Fruit fly (Drosophila melanogaster) whole organism, embryonic: ENCODE measurements around the gene BuGZ.
A peak's percentile ranks its signal among the peaks of the same experiment; 100 is the strongest.

Experiments
- Atf-2 ChIP-seq: fragments of 200-800 bp; sonication (Bioruptor generic); optimal IDR thresholded peaks from 2 replicates; lab custom pipeline; 2016; ENCODE audit warnings: missing biosample characterization, missing genetic modification characterization
- Bdp1 ChIP-seq: fragments of 200-800 bp; sonication (Bioruptor generic); optimal IDR thresholded peaks from 3 replicates; lab custom pipeline; 2016; ENCODE audit warnings: missing biosample characterization, missing genetic modification characterization
- BtbVII ChIP-seq: fragments of 200-800 bp; sonication (Bioruptor generic); optimal IDR thresholded peaks from 3 replicates; lab custom pipeline; 2017; ENCODE audit warnings: missing biosample characterization, mild to moderate bottlenecking, missing genetic modification characterization
- CG10654 ChIP-seq: fragments of 200-800 bp; sonication (Bioruptor generic); optimal IDR thresholded peaks from 2 replicates; lab custom pipeline; 2016; ENCODE audit warnings: missing biosample characterization, missing genetic modification characterization
- CG12299 ChIP-seq: fragments of 200-800 bp; sonication (Bioruptor generic); optimal IDR thresholded peaks from 2 replicates; lab custom pipeline; 2018; ENCODE audit warnings: missing biosample characterization, mild to moderate bottlenecking, missing genetic modification characterization
- CG15479 ChIP-seq: fragments of 200-800 bp; sonication (Bioruptor generic); optimal IDR thresholded peaks from 3 replicates; lab custom pipeline; 2019; ENCODE audit warnings: missing biosample characterization, mild to moderate bottlenecking, missing genetic modification characterization, moderate library complexity
- CG17385 ChIP-seq: fragments of 200-800 bp; sonication (Bioruptor generic); optimal IDR thresholded peaks from 3 replicates; lab custom pipeline; 2018; ENCODE audit warnings: missing biosample characterization, mild to moderate bottlenecking, missing genetic modification characterization
- CG1792 ChIP-seq: fragments of 200-800 bp; sonication (Bioruptor generic); optimal IDR thresholded peaks from 2 replicates; lab custom pipeline; 2016; ENCODE audit warnings: missing biosample characterization, missing genetic modification characterization
- CG30020 ChIP-seq: fragments of 200-800 bp; optimal IDR thresholded peaks from 2 replicates; lab custom pipeline; 2019; ENCODE audit warnings: missing biosample characterization, mild to moderate bottlenecking, missing genetic modification characterization, moderate library complexity
- CG31224 ChIP-seq: fragments of 200-800 bp; sonication (Bioruptor generic); IDR thresholded peaks from 2 replicates; pipeline ENCODE4 v1.3.6; 2022; ENCODE audit warnings: missing biosample characterization, missing genetic modification characterization
- CG34376 ChIP-seq: fragments of 200-800 bp; sonication (Bioruptor generic); optimal IDR thresholded peaks from 2 replicates; lab custom pipeline; 2018; ENCODE audit warnings: missing biosample characterization, mild to moderate bottlenecking, missing genetic modification characterization
- CG7928 ChIP-seq: fragments of 200-800 bp; sonication (Bioruptor generic); optimal IDR thresholded peaks from 2 replicates; lab custom pipeline; 2017; ENCODE audit warnings: missing biosample characterization, mild to moderate bottlenecking, missing genetic modification characterization
- CG8281 ChIP-seq: fragments of 200-800 bp; sonication (Bioruptor generic); optimal IDR thresholded peaks from 2 replicates; lab custom pipeline; 2018; ENCODE audit warnings: missing biosample characterization, mild to moderate bottlenecking, missing genetic modification characterization, moderate library complexity
- CG9932 ChIP-seq: fragments of 200-800 bp; sonication (Bioruptor generic); IDR thresholded peaks from 2 replicates; pipeline ENCODE4 v1.3.6; 2022; ENCODE audit warnings: missing biosample characterization, missing genetic modification characterization
- Dip2 ChIP-seq: fragments of 200-800 bp; sonication (Bioruptor generic); IDR thresholded peaks from 2 replicates; pipeline ENCODE4 v1.3.6; 2022; ENCODE audit warnings: missing biosample characterization, missing genetic modification characterization
- Doc3 ChIP-seq: fragments of 200-800 bp; sonication (Bioruptor generic); IDR thresholded peaks from 3 replicates; pipeline ENCODE4 v1.3.6; 2022; ENCODE audit warnings: missing biosample characterization, missing genetic modification characterization; ENCODE audit not compliant: partially characterized antibody
- H2.0 ChIP-seq: fragments of 200-800 bp; sonication (Bioruptor generic); IDR thresholded peaks from 2 replicates; pipeline ENCODE4 v1.3.6; 2022; ENCODE audit warnings: missing biosample characterization, missing genetic modification characterization
- Kr ChIP-seq: fragments of 200-800 bp; sonication (Bioruptor generic); optimal IDR thresholded peaks from 2 replicates; lab custom pipeline; 2017; ENCODE audit warnings: missing biosample characterization, mild to moderate bottlenecking, missing genetic modification characterization
- Lim3 ChIP-seq: fragments of 200-800 bp; sonication (Bioruptor generic); IDR thresholded peaks from 2 replicates; pipeline ENCODE4 v1.3.6; 2022; ENCODE audit warnings: missing biosample characterization, missing genetic modification characterization
- Myb ChIP-seq: fragments of 200-800 bp; sonication (Bioruptor generic); optimal IDR thresholded peaks from 2 replicates; lab custom pipeline; 2016; ENCODE audit warnings: missing biosample characterization, missing genetic modification characterization
- NfI ChIP-seq: fragments of 200-800 bp; sonication (Bioruptor generic); optimal IDR thresholded peaks from 3 replicates; lab custom pipeline; 2018; ENCODE audit warnings: missing biosample characterization, mild to moderate bottlenecking, missing genetic modification characterization, moderate library complexity
- Ptx1 ChIP-seq: fragments of 200-800 bp; sonication (Bioruptor generic); IDR thresholded peaks from 2 replicates; pipeline ENCODE4 v1.3.6; 2022; ENCODE audit warnings: missing biosample characterization, missing genetic modification characterization
- Trl ChIP-seq, 3 experiments: fragments of >200 bp in 2 of 3; fragments of 200-800 bp in 1 of 3; sonication (Bioruptor generic) in 1 of 3; optimal IDR thresholded peaks; 2 replicates in 1 of 3; 3 replicates in 2 of 3; lab custom pipeline; 2016 to 2017; ENCODE audit warnings: missing biosample characterization in 1 of 3, missing genetic modification characterization in 1 of 3
- abd-A ChIP-seq: fragments of 200-800 bp; sonication (Bioruptor generic); optimal IDR thresholded peaks from 3 replicates; lab custom pipeline; 2019; ENCODE audit warnings: missing biosample characterization, mild to moderate bottlenecking, missing genetic modification characterization, moderate library complexity
- ash1 ChIP-seq: fragments of 200-800 bp; sonication (Bioruptor generic); optimal IDR thresholded peaks from 2 replicates; lab custom pipeline; 2018; ENCODE audit warnings: missing biosample characterization, mild to moderate bottlenecking, missing genetic modification characterization
- cas ChIP-seq: fragments of 200-800 bp; sonication (Bioruptor generic); IDR thresholded peaks from 2 replicates; pipeline ENCODE4 v1.3.6; 2022; ENCODE audit warnings: missing biosample characterization, missing genetic modification characterization
- chm ChIP-seq: fragments of 200-800 bp; sonication (Bioruptor generic); IDR thresholded peaks from 2 replicates; pipeline ENCODE4 v1.3.6; 2022; ENCODE audit warnings: missing biosample characterization, missing genetic modification characterization
- dan ChIP-seq: fragments of 200-800 bp; sonication (Bioruptor generic); IDR thresholded peaks from 2 replicates; pipeline ENCODE4 v1.3.6; 2022; ENCODE audit warnings: missing biosample characterization, missing genetic modification characterization
- ewg ChIP-seq: fragments of 200-800 bp; sonication (Bioruptor generic); optimal IDR thresholded peaks from 3 replicates; lab custom pipeline; 2017; ENCODE audit warnings: mild to moderate bottlenecking, missing biosample characterization, missing genetic modification reagents, missing genetic modification characterization
- fd96Cb ChIP-seq: fragments of 200-800 bp; sonication (Bioruptor generic); optimal IDR thresholded peaks from 2 replicates; lab custom pipeline; 2018; ENCODE audit warnings: missing biosample characterization, mild to moderate bottlenecking, missing genetic modification characterization, moderate library complexity
- ham ChIP-seq: fragments of 200-800 bp; sonication (Bioruptor generic); IDR thresholded peaks from 2 replicates; pipeline ENCODE4 v1.3.6; 2022; ENCODE audit warnings: missing biosample characterization, missing genetic modification characterization
- jing ChIP-seq: fragments of 200-800 bp; sonication (Bioruptor generic); optimal IDR thresholded peaks from 2 replicates; lab custom pipeline; 2018; ENCODE audit warnings: missing biosample characterization, mild to moderate bottlenecking, missing genetic modification characterization
- knrl ChIP-seq: fragments of 200-800 bp; sonication (Bioruptor generic); IDR thresholded peaks from 3 replicates; pipeline ENCODE4 v1.3.6; 2022; ENCODE audit warnings: missing biosample characterization, missing genetic modification characterization; ENCODE audit not compliant: partially characterized antibody
- lbe ChIP-seq: fragments of 200-800 bp; sonication (Bioruptor generic); optimal IDR thresholded peaks from 2 replicates; lab custom pipeline; 2016; ENCODE audit warnings: missing biosample characterization, mild to moderate bottlenecking, missing genetic modification characterization
- nmo ChIP-seq: fragments of 200-800 bp; sonication (Bioruptor generic); optimal IDR thresholded peaks from 2 replicates; lab custom pipeline; 2018; ENCODE audit warnings: missing biosample characterization, mild to moderate bottlenecking, missing genetic modification characterization, moderate library complexity
- oc ChIP-seq: fragments of 200-800 bp; sonication (Bioruptor generic); optimal IDR thresholded peaks from 2 replicates; lab custom pipeline; 2018; ENCODE audit warnings: missing biosample characterization, mild to moderate bottlenecking, missing genetic modification characterization, moderate library complexity
- p53 ChIP-seq: fragments of 200-800 bp; sonication (Bioruptor generic); optimal IDR thresholded peaks from 2 replicates; lab custom pipeline; 2016; ENCODE audit warnings: missing biosample characterization, missing genetic modification characterization
- pita ChIP-seq: fragments of 200-800 bp; sonication (Bioruptor generic); optimal IDR thresholded peaks from 2 replicates; lab custom pipeline; 2017; ENCODE audit warnings: missing biosample characterization, mild to moderate bottlenecking, missing genetic modification characterization
- ro ChIP-seq: fragments of 200-800 bp; sonication (Bioruptor generic); IDR thresholded peaks from 2 replicates; pipeline ENCODE4 v1.3.6; 2022; ENCODE audit warnings: missing biosample characterization, missing genetic modification characterization
- sd ChIP-seq: fragments of 200-800 bp; sonication (Bioruptor generic); optimal IDR thresholded peaks from 3 replicates; lab custom pipeline; 2018; ENCODE audit warnings: missing biosample characterization, mild to moderate bottlenecking, missing genetic modification characterization, moderate library complexity
- sens-2 ChIP-seq: fragments of 200-800 bp; sonication (Bioruptor generic); IDR thresholded peaks from 2 replicates; pipeline ENCODE4 v1.3.6; 2022; ENCODE audit warnings: missing biosample characterization, missing genetic modification characterization
- sqz ChIP-seq: fragments of 200-800 bp; sonication (Bioruptor generic); optimal IDR thresholded peaks from 3 replicates; lab custom pipeline; 2018; ENCODE audit warnings: missing biosample characterization, mild to moderate bottlenecking, missing genetic modification characterization
- toy ChIP-seq: fragments of 200-800 bp; sonication (Bioruptor generic); IDR thresholded peaks from 2 replicates; pipeline ENCODE4 v1.3.6; 2022; ENCODE audit warnings: missing biosample characterization, missing genetic modification characterization
- trh ChIP-seq: fragments of 200-800 bp; sonication (Bioruptor generic); optimal IDR thresholded peaks from 2 replicates; lab custom pipeline; 2016; ENCODE audit warnings: missing biosample characterization, missing genetic modification characterization
- unc-4 ChIP-seq: fragments of 200-800 bp; sonication (Bioruptor generic); IDR thresholded peaks from 2 replicates; pipeline ENCODE4 v1.3.6; 2022; ENCODE audit warnings: missing biosample characterization, missing genetic modification characterization; ENCODE audit not compliant: partially characterized antibody
- vvl ChIP-seq: fragments of 200-800 bp; sonication (Bioruptor generic); IDR thresholded peaks from 2 replicates; pipeline ENCODE4 v1.3.6; 2022; ENCODE audit warnings: missing biosample characterization, missing genetic modification characterization
- wek ChIP-seq: fragments of 200-800 bp; sonication (Bioruptor generic); optimal IDR thresholded peaks from 3 replicates; lab custom pipeline; 2018; ENCODE audit warnings: missing biosample characterization, mild to moderate bottlenecking, missing genetic modification characterization, moderate library complexity
- yki ChIP-seq: fragments of >200 bp; optimal IDR thresholded peaks from 3 replicates; lab custom pipeline; 2018

BuGZ gene

dm6 chr2L:16720707-16721700, 22.2 kb upstream of the BuGZ start (continued):
- peak; percentile 83 for TF ChIP-seq ewg
- peak; percentile 95 for TF ChIP-seq nmo (GFP tag; lab: Kevin White, UChicago)
- peak; percentile 98 for TF ChIP-seq vvl (GFP tag; lab: Robert Waterston, UW)
- peak; percentile 81 for TF ChIP-seq NfI (GFP tag; lab: Kevin White, UChicago)
- TF ChIP-seq CG10654, result peak; percentile 87
- peak; percentile 81 for TF ChIP-seq Atf-2
- TF ChIP-seq Doc3 (GFP tag; lab: Robert Waterston, UW), result no peak
- peak; percentile 68 for TF ChIP-seq sqz
- TF ChIP-seq Dip2 (GFP tag; lab: Robert Waterston, UW), result peak; percentile 49; the same call in 1 of the 2 replicates
- peak; percentile 21 for TF ChIP-seq CG7928 (GFP tag; lab: Kevin White, UChicago)
- no peak for TF ChIP-seq Kr (GFP tag; lab: Kevin White, UChicago)
- TF ChIP-seq jing (GFP tag; lab: Kevin White, UChicago), result peak; percentile 85
- TF ChIP-seq CG8281 (tag; lab: Kevin White, UChicago), result peak; percentile 71
- peak; percentile 86; the same call in 1 of the 2 replicates for TF ChIP-seq dan
- TF ChIP-seq CG1792 (GFP tag; lab: Kevin White, UChicago), result peak; percentile 54
- TF ChIP-seq trh (GFP tag; lab: Kevin White, UChicago), result peak; percentile 74
- TF ChIP-seq H2.0 (GFP tag; lab: Robert Waterston, UW), result peak; percentile 93
- peak; percentile 88 for TF ChIP-seq ro
- TF ChIP-seq ham (GFP tag; lab: Robert Waterston, UW), result no peak; the same call in 1 of the 2 replicates
- TF ChIP-seq ash1 (GFP tag; lab: Kevin White, UChicago), result peak; percentile 65
- TF ChIP-seq abd-A, result no peak
- peak; percentile 88 for TF ChIP-seq CG31224 (GFP tag; lab: Robert Waterston, UW)
- peak; percentile 41 for TF ChIP-seq wek (GFP tag; lab: Kevin White, UChicago)
- peak; percentile 14 for TF ChIP-seq Myb (GFP tag; lab: Kevin White, UChicago)
- TF ChIP-seq CG12299 (tag; lab: Kevin White, UChicago), result peak; percentile 78
- no peak for TF ChIP-seq pita (GFP tag; lab: Kevin White, UChicago)
- no peak for TF ChIP-seq knrl
- TF ChIP-seq CG15479 (GFP tag; lab: Kevin White, UChicago), result no peak
- TF ChIP-seq Lim3 (GFP tag; lab: Robert Waterston, UW), result peak; percentile 72
- TF ChIP-seq CG9932 (GFP tag; lab: Robert Waterston, UW), result peak; percentile 93
- TF ChIP-seq chm, result peak; percentile 94
- TF ChIP-seq unc-4 (GFP tag; lab: Robert Waterston, UW), result no peak
- peak; percentile 73 for TF ChIP-seq cas (GFP tag; lab: Robert Waterston, UW)
- peak; percentile 28 to 33 for TF ChIP-seq Trl (optimal IDR thresholded peaks at IDR 0.05; lab: Kevin White, UChicago)
- peak; percentile 76 for TF ChIP-seq Trl (GFP tag; optimal IDR thresholded peaks at IDR 0.05; lab: Kevin White, UChicago)
- TF ChIP-seq Bdp1 (GFP tag; lab: Kevin White, UChicago), result peak; percentile 35
- peak; percentile 93 for TF ChIP-seq fd96Cb
- TF ChIP-seq CG30020 (tag; lab: Kevin White, UChicago), result peak; percentile 60
- peak; percentile 86 for TF ChIP-seq CG17385 (GFP tag; lab: Kevin White, UChicago)
- peak; percentile 90 for TF ChIP-seq toy (GFP tag; lab: Robert Waterston, UW)
- TF ChIP-seq sens-2, result peak; percentile 94
- TF ChIP-seq lbe (GFP tag; lab: Kevin White, UChicago), result peak; percentile 87
- TF ChIP-seq oc (tag; lab: Kevin White, UChicago), result peak; percentile 96
- peak; percentile 51 for TF ChIP-seq sd (tag; lab: Kevin White, UChicago)
- TF ChIP-seq p53 (GFP tag; lab: Kevin White, UChicago), result peak; percentile 37
- peak; percentile 97 for TF ChIP-seq Ptx1 (GFP tag; lab: Robert Waterston, UW)
- peak; percentile 20 for TF ChIP-seq CG34376 (GFP tag; lab: Kevin White, UChicago)
- no peak for TF ChIP-seq yki (lab: Kevin White, UChicago)
- TF ChIP-seq BtbVII, result peak; percentile 69
